Worm (Caenorhabditis elegans): ENCODE data around the gene nfm-1.

- TF ChIP-seq him-1 (tag; optimal IDR thresholded peaks at IDR 0.05) (no peak), W03F9.2 (tag; optimal IDR thresholded peaks at IDR 0.05) (no peak), dao-5 (tag; optimal IDR thresholded peaks at IDR 0.05) (no peak)
Observed at ce11 chrIII:6116981-6117380, 42.3 kb upstream of the nfm-1 start.

Data from whole organism, L4/young adult.